Fruit fly (Drosophila melanogaster) whole organism, larva: ENCODE results near the gene nAChRbeta1.
A peak's percentile ranks its signal among the peaks of the same experiment; 100 is the strongest.

Experiments used
- noc ChIP-seq: fragments of 200-800 bp; sonication (Bioruptor generic); optimal IDR thresholded peaks from 3 replicates; lab custom pipeline; 2019; ENCODE audit warnings: missing biosample characterization, mild to moderate bottlenecking, missing genetic modification characterization, moderate library complexity

nAChRbeta1 gene

DNA sequence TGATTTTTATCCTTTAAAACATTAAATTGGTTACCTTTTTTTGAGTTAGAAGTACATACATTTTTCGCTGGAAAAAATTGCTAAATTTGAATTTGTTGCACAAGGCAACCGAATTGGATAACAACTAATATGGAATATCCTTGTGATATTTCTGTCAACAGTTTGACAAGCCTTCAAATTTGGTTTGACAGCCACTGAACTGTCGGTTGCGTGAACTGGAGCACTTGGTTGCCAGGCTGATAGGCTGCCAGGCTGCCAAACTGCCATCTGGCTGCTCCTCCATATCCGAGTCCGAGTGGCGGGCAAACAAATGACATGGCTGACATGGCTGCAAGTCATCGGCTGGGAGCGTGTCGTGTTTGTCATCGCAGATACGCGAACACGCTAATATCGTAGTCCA, 27.9 kb upstream of the nAChRbeta1 start:
- TF ChIP-seq noc (tag; lab: Kevin White, UChicago), result no peak

dm6 chr3L:4403180-4403769, 25.9 kb upstream of the nAChRbeta1 start, which contains the start of gene Syx17:
Gene Syx17, plus strand, starts transcription at chr3L:4403487.
- TF ChIP-seq noc (tag; lab: Kevin White, UChicago), result no peak

- no peak for TF ChIP-seq noc (tag; lab: Kevin White, UChicago)
These were observed 23.2 kb upstream of the nAChRbeta1 start, which contains the start of gene CG15019 for dm6 chr3L:4405922-4406321. Gene CG15019, minus strand, starts transcription at chr3L:4406059.

DNA sequence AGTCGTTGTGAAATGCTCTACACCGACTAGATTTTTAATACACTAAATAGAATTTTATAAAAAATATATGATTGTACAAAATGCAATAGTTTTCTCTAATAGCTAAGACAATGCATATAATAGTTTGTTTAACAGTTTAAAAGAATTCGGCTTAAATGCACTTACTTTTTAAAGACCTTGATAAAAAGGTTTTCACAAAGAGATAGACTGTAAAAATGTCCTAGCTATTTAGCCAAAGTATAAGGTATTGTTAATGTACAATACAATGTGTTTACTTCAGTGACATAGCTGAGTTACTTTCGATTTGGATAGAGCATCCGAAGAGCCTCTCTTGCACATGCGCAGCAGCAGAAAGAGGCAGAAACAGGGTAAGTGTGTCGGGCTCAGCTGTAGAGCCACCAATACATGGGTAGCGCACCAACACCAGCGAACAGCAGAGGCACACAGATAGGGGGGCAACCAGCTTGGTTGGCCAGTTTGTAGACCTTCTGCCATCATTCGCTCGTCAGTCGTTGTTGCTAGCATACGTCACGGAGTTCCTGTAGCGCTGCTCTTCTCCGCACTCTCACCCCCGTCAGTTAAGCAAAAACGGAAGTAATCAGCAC, 22.4 kb upstream of the nAChRbeta1 start, which contains the start of gene TP53INP:
TSS of gene TP53INP (plus strand) at position 291 of the 605 bp plus-strand sequence.
- TF ChIP-seq noc (tag; lab: Kevin White, UChicago), result peak; percentile 86

- no peak for TF ChIP-seq noc (tag; lab: Kevin White, UChicago)
These were observed 21.4 kb upstream of the nAChRbeta1 start for dm6 chr3L:4407743-4408142.

dm6 chr3L:4408313-4409133, 20.6 kb upstream of the nAChRbeta1 start:
- TF ChIP-seq noc (tag; lab: Kevin White, UChicago), result no peak

DNA sequence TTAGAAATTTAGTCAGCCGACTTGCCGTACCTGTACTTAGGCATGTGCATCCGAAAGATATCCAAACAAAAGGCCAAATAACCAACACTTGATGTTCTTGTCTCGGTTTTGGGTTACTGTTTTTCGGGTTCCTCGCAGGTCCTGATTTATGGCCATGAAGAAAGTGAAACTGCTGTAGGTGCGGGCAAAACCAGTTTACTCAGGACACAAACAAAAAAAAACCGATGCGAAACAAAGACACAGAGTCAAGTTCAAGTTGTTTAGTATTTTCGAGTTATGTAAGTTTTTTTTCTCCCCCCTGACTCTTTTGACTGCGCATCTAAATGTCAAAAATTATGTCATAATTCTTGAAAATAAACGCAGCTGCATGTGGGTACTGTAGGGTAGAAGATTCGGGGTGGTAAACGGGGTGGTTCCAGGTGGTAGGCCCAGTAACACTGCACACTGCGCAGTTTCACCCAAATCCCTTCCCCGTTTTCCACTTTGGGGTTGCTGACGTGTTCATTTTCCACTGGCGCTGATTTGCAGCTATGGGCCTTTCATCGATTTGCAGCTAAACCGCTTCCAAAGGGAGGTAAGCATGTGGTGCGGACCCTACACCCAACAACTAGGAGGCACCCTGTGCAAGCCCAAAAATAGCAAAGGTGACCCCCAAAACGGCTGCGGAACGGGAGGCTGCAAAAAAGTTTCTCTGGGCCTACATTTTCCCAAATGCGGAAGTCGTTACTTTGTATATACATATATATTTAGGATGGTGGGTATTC, 19.8 kb upstream of the nAChRbeta1 start:
- TF ChIP-seq noc (tag; lab: Kevin White, UChicago), result no peak

DNA sequence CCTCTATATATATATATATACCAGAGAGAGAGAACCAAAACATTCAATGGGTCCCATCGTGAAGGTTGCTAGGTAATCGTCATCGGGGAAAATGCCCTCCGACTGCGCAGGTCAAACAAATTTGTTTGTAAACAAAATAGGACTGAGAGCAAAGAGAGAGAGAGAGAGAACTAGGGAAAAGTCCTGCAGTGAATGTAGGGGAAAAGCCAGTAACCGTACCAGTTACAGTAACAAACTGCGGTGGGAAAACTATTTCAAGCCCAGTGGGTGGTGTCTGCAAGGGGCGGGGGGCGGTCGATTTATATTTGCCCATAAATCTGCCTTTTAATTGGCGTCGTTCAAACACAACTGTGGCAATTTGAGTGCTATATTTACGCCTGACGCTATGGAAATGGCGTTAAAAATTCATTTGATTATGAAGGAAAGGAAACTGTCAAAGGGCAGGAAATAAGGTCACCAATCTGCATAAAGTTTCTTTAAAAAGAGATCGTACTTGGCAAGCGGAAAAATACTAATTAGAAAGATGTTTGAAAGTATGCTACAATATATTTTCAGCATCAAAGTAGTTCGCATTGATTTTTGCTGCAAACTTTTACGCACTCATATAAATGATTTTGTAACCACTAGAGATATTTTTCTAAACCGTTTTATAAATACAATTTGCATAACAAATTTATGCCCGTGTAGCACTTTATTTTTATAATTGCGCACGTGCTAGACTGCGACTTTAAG, 19.1 kb upstream of the nAChRbeta1 start:
- no peak for TF ChIP-seq noc (tag; lab: Kevin White, UChicago)

- TF ChIP-seq noc (tag; lab: Kevin White, UChicago), result no peak
These were observed 17.9 kb upstream of the nAChRbeta1 start for dm6 chr3L:4411025-4411873.

DNA sequence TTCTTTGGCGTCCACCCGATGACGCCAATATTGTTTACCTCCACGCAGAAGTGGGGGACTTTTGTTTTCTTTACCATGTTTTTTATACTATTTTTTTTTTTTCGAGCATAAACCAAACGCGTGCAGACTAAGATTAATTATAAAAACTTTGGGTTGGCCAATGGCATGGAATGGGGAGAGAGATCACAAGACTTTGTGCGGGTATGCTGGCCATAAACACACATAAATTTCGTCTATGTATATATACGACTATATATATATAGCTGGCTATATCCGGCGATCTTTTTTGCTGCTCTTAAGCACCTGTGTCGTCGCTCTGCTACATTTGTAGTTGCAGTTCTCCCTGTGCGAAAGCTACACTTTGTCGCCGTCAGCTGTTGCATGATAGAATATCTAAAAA, 17.2 kb upstream of the nAChRbeta1 start:
- TF ChIP-seq noc (tag; lab: Kevin White, UChicago), result no peak

DNA sequence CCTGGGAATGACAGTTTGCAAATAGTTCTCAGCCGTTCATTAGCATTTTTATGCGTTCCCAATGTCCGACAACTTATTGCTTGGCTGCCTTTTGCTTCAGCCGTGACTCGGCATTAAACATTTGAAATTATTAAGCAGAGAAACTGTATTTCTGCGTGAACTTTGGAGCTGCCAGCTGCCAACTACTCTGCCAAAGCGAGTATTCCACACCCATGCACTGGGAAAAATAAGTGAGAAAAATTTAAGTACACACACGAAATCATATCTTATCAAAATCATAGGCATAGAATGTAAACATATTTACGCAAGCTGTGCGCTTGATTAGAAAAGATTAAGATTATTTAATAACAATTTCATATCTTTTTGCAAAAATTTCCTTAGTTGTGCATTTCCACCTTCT, 16.2 kb upstream of the nAChRbeta1 start:
- TF ChIP-seq noc (tag; lab: Kevin White, UChicago), result peak; percentile 42

DNA sequence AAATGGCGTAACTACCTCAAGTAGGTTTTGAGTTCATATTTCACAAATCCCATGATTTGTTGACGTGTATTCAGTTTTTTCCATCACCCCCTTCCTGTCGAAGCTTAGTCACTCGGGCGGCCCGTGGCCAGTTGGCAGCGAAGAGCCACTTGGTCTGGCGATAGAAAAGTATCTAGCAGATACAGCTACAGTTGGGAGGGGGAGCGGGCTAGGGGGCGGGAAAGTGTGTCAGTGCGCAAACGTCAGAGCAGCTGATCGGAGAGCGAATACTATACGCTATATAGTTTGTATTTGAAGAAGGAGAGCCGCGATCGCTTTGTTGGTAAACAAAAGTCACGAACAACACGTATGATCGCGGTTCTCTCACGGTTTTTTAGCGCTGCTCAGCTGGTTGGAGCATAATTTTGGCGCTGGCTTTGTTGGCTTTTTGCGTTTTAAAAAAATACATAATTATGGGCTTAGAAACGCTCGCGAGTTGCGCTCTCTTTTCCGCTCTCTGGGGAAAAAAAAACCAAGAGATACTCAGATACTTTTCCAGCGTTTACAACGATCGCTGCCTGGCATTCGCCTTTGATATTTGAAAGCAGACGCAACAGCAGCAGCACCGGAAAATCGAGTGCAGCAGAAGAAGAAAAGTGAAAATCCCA, 15.2 kb upstream of the nAChRbeta1 start:
- TF ChIP-seq noc (tag; lab: Kevin White, UChicago), result no peak

dm6 chr3L:4414579-4414978, 14.6 kb upstream of the nAChRbeta1 start:
- TF ChIP-seq noc (tag; lab: Kevin White, UChicago), result no peak
